Worm (Caenorhabditis elegans): Measurements from ENCODE around the gene K01G5.10.
"Not testable (repeated sequence)": the region's sequence is repeated elsewhere in the genome, so short reads cannot be mapped to it uniquely, and the experiment has no call there.

Gene K01G5.10

DNA sequence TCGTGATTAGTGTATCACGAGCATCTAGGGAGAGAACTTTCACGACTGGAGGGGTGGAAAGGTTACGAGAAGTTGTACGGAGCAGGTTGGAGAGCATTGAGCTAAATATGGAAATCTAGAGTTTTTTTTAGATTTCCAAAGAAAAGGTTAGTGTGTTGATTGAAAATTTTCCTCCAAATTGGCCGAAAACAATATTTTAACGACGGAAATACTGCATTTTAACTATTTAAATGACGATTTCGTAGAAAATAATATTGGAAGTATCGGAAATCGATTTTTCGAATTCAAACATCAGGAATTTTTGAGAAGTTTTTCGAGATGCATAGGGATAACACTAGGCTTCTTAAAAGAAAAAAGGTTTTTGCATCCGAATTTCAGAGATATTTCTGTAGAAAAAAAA is at the start of gene K01G5.10:
Gene K01G5.10 (minus strand): TSS at position 101 of the 400 bp plus-strand sequence.
- TF ChIP-seq med-1 (GFP tag; optimal IDR thresholded peaks at IDR 0.05; ENCODE audit: insufficient read depth) (no peak), flt-1 (GFP tag; IDR thresholded peaks at IDR 0.05) (no peak), ztf-23 (GFP tag; IDR thresholded peaks at IDR 0.05) (no peak), T22C8.4 (GFP tag; IDR thresholded peaks at IDR 0.05) (no peak), klf-2 (GFP tag; conservative IDR thresholded peaks at IDR 0.05) (no peak), cog-1 (tag; optimal IDR thresholded peaks at IDR 0.05) (no peak), ztf-29 (GFP tag; IDR thresholded peaks at IDR 0.05) (no peak), ref-1 (GFP tag; conservative IDR thresholded peaks at IDR 0.05) (no peak), tab-1 (GFP tag; IDR thresholded peaks at IDR 0.05) (no peak)

ce11 chrIII:10807956-10808355 is 49.6 kb upstream of the K01G5.10 start:
- TF ChIP-seq ref-1 (GFP tag; conservative IDR thresholded peaks at IDR 0.05) (no peak), tab-1 (GFP tag; IDR thresholded peaks at IDR 0.05) (0 out of 2 replicates have a peak, but pooled peaks have one; percentile 36), ztf-23 (GFP tag; IDR thresholded peaks at IDR 0.05) (peak; percentile 68; the same call in 1 of the 2 replicates), cog-1 (tag; optimal IDR thresholded peaks at IDR 0.05) (no peak)

- TF ChIP-seq tab-1 (GFP tag; IDR thresholded peaks at IDR 0.05) (no peak), ztf-29 (GFP tag; IDR thresholded peaks at IDR 0.05) (no peak), klf-2 (GFP tag; conservative IDR thresholded peaks at IDR 0.05) (no peak), flt-1 (GFP tag; IDR thresholded peaks at IDR 0.05) (no peak), cog-1 (tag; optimal IDR thresholded peaks at IDR 0.05) (no peak), med-1 (GFP tag; optimal IDR thresholded peaks at IDR 0.05; ENCODE audit: insufficient read depth) (no peak)
Measured at ce11 chrIII:10807236-10807635, 48.9 kb upstream of the K01G5.10 start.

- no peak for TF ChIP-seq klf-2 (GFP tag; conservative IDR thresholded peaks at IDR 0.05)
- TF ChIP-seq med-1 (GFP tag; optimal IDR thresholded peaks at IDR 0.05; ENCODE audit: insufficient read depth), result no peak
- no peak for TF ChIP-seq ref-1 (GFP tag; conservative IDR thresholded peaks at IDR 0.05)
- TF ChIP-seq ztf-29 (GFP tag; IDR thresholded peaks at IDR 0.05), result no peak
- no peak for TF ChIP-seq cog-1 (tag; optimal IDR thresholded peaks at IDR 0.05)
- no peak for TF ChIP-seq flt-1 (GFP tag; IDR thresholded peaks at IDR 0.05)
- TF ChIP-seq ztf-23 (GFP tag; IDR thresholded peaks at IDR 0.05), result no peak
- TF ChIP-seq T22C8.4 (GFP tag; IDR thresholded peaks at IDR 0.05), result no peak
- TF ChIP-seq tab-1 (GFP tag; IDR thresholded peaks at IDR 0.05), result no peak
Measured at ce11 chrIII:10806821-10807220, 48.5 kb upstream of the K01G5.10 start.

DNA sequence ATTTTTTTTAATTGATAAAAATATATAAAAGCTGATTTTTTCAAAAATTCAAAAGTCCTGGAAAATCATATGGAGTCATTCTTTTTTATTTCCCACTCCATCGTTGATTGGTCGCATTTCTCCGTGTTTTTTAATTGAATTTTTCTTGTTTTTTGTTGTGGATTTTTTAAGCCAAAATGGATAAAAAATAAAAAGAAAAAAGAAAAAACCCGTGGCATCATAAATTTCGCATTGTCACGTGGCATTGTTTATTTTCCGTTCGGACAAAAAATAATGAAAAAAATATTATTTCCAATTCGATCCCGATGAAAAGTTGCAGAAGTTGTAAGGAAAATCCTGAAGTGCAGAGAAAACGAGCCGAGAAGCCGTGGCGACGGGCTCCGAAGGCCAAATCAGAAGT is 47.3 kb upstream of the K01G5.10 start, which contains the start of gene klp-7:
Gene klp-7 (plus strand): TSS at position 301 of the 400 bp plus-strand sequence.
- TF ChIP-seq T22C8.4 (GFP tag; IDR thresholded peaks at IDR 0.05); ztf-23 (GFP tag; IDR thresholded peaks at IDR 0.05); med-1 (GFP tag; optimal IDR thresholded peaks at IDR 0.05; ENCODE audit: insufficient read depth): not testable (repeated sequence)

DNA sequence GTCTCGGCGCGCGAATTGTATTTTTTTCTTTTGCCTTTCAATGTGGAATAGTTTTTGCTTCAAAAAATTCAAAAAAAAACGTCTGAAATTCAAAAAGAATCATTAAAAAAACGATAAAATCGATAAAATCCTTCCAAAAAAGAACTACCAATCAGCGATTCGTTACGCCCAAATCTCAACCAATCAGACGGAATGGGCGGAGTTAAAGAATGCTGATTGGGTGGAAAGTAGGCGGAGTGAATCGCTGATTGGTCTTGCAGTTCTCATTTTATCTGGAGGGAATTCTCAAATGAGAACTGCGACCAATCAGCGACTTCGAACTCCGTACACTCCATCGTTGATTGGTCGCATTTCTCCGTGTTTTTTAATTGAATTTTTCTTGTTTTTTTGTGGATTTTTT is 46.9 kb upstream of the K01G5.10 start:
- no peak for TF ChIP-seq ref-1 (GFP tag; conservative IDR thresholded peaks at IDR 0.05)

DNA sequence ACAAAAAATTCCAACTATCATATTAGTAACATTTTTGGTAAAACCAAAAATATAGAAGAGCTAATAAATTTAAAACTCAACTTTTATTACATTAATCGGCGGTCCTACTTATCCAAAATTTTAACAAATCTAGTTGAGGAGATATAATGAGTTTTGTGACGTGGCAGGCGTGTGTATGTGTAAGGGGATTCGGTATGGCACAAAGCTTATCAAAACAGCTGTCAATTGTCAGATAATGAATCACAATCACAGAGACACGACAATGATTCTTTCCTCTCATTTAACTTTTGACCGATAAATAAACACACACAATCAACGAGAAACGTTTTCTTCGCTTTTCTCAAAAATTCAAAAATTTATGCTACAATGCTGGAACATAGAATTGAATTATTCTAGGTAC is 43.7 kb upstream of the K01G5.10 start, which contains the start of gene K11D9.3:
Gene K11D9.3 (minus strand): TSS at position 181 of the 400 bp plus-strand sequence.
- TF ChIP-seq tab-1 (GFP tag; IDR thresholded peaks at IDR 0.05) (no peak), T22C8.4 (GFP tag; IDR thresholded peaks at IDR 0.05) (no peak), cog-1 (tag; optimal IDR thresholded peaks at IDR 0.05) (no peak), med-1 (GFP tag; optimal IDR thresholded peaks at IDR 0.05; ENCODE audit: insufficient read depth) (no peak), klf-2 (GFP tag; conservative IDR thresholded peaks at IDR 0.05) (no peak), ztf-29 (GFP tag; IDR thresholded peaks at IDR 0.05) (no peak), ztf-23 (GFP tag; IDR thresholded peaks at IDR 0.05) (no peak), ref-1 (GFP tag; conservative IDR thresholded peaks at IDR 0.05) (no peak), flt-1 (GFP tag; IDR thresholded peaks at IDR 0.05) (no peak)

DNA sequence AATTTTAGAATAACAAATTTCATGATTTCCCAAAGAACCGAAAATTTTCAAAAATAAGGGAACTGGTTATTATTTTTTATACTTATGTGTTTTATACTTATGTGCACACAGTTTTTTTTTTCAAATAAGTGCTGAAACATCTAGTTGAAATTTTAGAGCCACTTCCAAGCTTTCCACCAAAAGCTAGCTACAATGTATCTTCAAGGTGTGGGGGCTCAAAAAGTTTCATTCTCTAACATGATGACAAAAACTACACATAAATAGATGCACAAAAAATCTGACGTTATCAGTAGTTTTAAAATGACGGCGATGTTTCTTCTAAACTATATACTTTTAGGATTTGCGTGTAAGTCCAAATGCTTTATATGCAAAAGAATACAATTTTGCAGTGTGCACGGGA is 35.7 kb upstream of the K01G5.10 start, which contains the start of gene clec-163:
Gene clec-163 (plus strand): TSS at position 301 of the 400 bp plus-strand sequence.
- TF ChIP-seq ztf-23 (GFP tag; IDR thresholded peaks at IDR 0.05) (no peak), ref-1 (GFP tag; conservative IDR thresholded peaks at IDR 0.05) (no peak), T22C8.4 (GFP tag; IDR thresholded peaks at IDR 0.05) (no peak), ztf-29 (GFP tag; IDR thresholded peaks at IDR 0.05) (no peak), med-1 (GFP tag; optimal IDR thresholded peaks at IDR 0.05; ENCODE audit: insufficient read depth) (no peak), tab-1 (GFP tag; IDR thresholded peaks at IDR 0.05) (no peak), flt-1 (GFP tag; IDR thresholded peaks at IDR 0.05) (no peak), cog-1 (tag; optimal IDR thresholded peaks at IDR 0.05) (no peak), klf-2 (GFP tag; conservative IDR thresholded peaks at IDR 0.05) (no peak)

DNA sequence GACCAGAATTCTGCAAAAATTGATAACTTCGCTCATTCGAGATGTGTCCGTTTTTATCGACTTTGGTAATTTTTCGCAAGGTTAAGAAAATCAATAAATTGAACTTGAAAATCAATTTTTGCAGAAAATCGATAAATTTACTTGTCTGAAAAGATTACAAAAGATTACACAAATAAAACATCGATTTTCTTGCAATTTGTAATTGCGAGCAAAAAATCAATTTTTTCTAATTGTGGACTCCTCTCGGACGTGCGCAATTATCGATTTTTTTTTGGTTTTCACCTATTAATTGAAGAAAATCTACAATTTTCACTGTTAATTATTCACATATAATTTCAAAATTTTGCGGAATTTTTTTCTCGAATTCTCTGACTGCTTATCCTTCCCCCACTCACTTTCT is 32.9 kb upstream of the K01G5.10 start:
- TF ChIP-seq T22C8.4 (GFP tag; IDR thresholded peaks at IDR 0.05) (peak; percentile 73), klf-2 (GFP tag; conservative IDR thresholded peaks at IDR 0.05) (no peak)

- TF ChIP-seq cog-1 (tag; optimal IDR thresholded peaks at IDR 0.05) (peak; percentile 8), flt-1 (GFP tag; IDR thresholded peaks at IDR 0.05) (no peak)
Measured at ce11 chrIII:10783052-10783451, 24.7 kb upstream of the K01G5.10 start.

ce11 chrIII:10781553-10781952 is 23.2 kb upstream of the K01G5.10 start, which contains the start of gene ptr-19:
TSS of gene ptr-19 (plus strand) at chrIII:10781853.
- no peak for TF ChIP-seq cog-1 (tag; optimal IDR thresholded peaks at IDR 0.05)
- no peak for TF ChIP-seq flt-1 (GFP tag; IDR thresholded peaks at IDR 0.05)
- no peak for TF ChIP-seq tab-1 (GFP tag; IDR thresholded peaks at IDR 0.05)
- TF ChIP-seq T22C8.4 (GFP tag; IDR thresholded peaks at IDR 0.05), result no peak
- TF ChIP-seq ref-1 (GFP tag; conservative IDR thresholded peaks at IDR 0.05), result no peak
- no peak for TF ChIP-seq klf-2 (GFP tag; conservative IDR thresholded peaks at IDR 0.05)
- TF ChIP-seq med-1 (GFP tag; optimal IDR thresholded peaks at IDR 0.05; ENCODE audit: insufficient read depth), result no peak
- no peak for TF ChIP-seq ztf-23 (GFP tag; IDR thresholded peaks at IDR 0.05)
- no peak for TF ChIP-seq ztf-29 (GFP tag; IDR thresholded peaks at IDR 0.05)

Data from whole organism, midembryonic.